Worm (Caenorhabditis elegans) whole organism, L3 larva: ENCODE data around the gene chil-10.

Source experiments
- R02D3.7 ChIP-seq: fragments of 150-350 bp; optimal IDR thresholded peaks from 2 replicates; lab custom pipeline; 2014; ENCODE audit warnings: missing biosample characterization, missing genetic modification characterization
- ceh-9 ChIP-seq: sonication (generic microtip); optimal IDR thresholded peaks from 2 replicates; lab custom pipeline; 2018; ENCODE audit warnings: missing biosample characterization, missing genetic modification characterization
- fos-1 ChIP-seq: fragments of 150-350 bp; optimal IDR thresholded peaks from 2 replicates; lab custom pipeline; 2014; ENCODE audit warnings: missing biosample characterization, missing genetic modification characterization
- jun-1 ChIP-seq: fragments of 150-350 bp; optimal IDR thresholded peaks from 2 replicates; lab custom pipeline; 2014; ENCODE audit warnings: missing biosample characterization, missing genetic modification reagents, missing genetic modification characterization
- mdl-1 ChIP-seq: fragments of 150-350 bp; optimal IDR thresholded peaks from 2 replicates; lab custom pipeline; 2014; ENCODE audit warnings: missing biosample characterization, missing genetic modification characterization
- nfya-1 ChIP-seq: sonication (generic microtip); optimal IDR thresholded peaks from 2 replicates; lab custom pipeline; 2017; ENCODE audit warnings: missing genetic modification characterization, mild to moderate bottlenecking, missing compliant biosample characterization, antibody characterized with exemption, moderate library complexity; ENCODE audit not compliant: insufficient read depth
- nhr-237 ChIP-seq: fragments of 150-350 bp; optimal IDR thresholded peaks from 2 replicates; lab custom pipeline; 2014; ENCODE audit warnings: missing biosample characterization, missing genetic modification characterization
- ztf-11 ChIP-seq: fragments of 150-350 bp; optimal IDR thresholded peaks from 2 replicates; lab custom pipeline; 2014; ENCODE audit warnings: missing biosample characterization, missing genetic modification characterization

DNA sequence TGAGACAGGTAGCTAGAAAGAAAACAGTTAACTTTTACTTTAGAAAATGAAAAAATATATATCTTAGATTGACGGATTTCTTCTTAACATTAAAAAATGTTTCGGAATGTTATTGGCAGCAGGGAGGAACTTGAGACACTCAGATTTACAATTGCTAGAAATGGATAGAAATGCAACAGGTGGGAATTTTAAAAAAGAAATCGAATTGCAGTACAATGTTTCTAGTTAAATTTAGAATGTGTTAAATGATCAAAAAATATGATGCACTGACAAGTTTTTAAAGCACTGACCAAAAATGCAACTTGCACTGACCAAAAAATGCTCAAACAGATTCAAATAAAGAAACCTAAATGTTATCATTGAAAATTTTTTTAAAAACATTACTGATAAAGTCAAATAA lies 31.6 kb upstream of the chil-10 start:
- TF ChIP-seq nhr-237 (tag; lab: Kevin White, UChicago), result no peak
- no peak for TF ChIP-seq mdl-1 (tag; lab: Kevin White, UChicago)
- no peak for TF ChIP-seq jun-1 (tag; lab: Kevin White, UChicago)
- TF ChIP-seq nfya-1 (tag; lab: Kevin White, UChicago), result no peak
- no peak for TF ChIP-seq R02D3.7 (tag; lab: Kevin White, UChicago)
- no peak for TF ChIP-seq ceh-9
- TF ChIP-seq ztf-11, result no peak
- no peak for TF ChIP-seq fos-1 (tag; lab: Kevin White, UChicago)
